Fruit fly (Drosophila melanogaster): ENCODE results near the gene CG9512.

DNA sequence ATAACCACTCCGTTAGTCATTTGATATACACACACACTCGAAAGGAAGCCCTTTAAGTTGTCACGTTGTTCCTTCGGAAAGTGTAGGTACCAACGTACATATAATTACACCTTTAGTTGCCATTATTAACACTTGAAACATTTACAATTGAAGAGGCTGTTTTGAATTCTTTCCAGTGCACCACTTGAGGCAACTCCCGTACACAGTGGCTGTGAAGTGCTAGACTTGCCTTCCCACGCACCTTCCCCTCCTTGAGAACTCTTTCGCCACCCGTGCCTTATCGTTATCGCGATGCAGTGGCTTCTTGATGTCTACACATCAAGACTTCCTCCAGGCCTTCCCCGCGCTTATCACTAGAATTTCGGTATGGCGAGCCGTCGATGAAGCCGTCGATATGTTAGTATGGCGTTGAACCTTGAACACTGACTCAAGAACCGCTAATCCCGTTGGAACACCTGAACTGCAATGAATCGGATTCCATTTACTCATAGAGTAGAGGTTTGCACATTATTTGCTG, 46.1 kb upstream of the CG9512 start:
- no peak for TF ChIP-seq Sin3A (optimal IDR thresholded peaks at IDR 0.05)
- TF ChIP-seq insv (optimal IDR thresholded peaks at IDR 0.05): no peak

Data from Kc167 (cell line).